Worm (Caenorhabditis elegans) whole organism, L2 larva: Measurements from ENCODE around the gene nhr-119.

Experiments used
- ZK546.5 ChIP-seq: sonication (generic microtip); optimal IDR thresholded peaks from 2 replicates; lab custom pipeline; 2017; ENCODE audit warnings: missing biosample characterization, missing genetic modification characterization
- ama-1 ChIP-seq: fragments of 150-350 bp; optimal IDR thresholded peaks from 2 replicates; lab custom pipeline; 2018; ENCODE audit warnings: inconsistent platforms
- ceh-16 ChIP-seq: fragments of 150-350 bp; optimal IDR thresholded peaks from 2 replicates; lab custom pipeline; 2014; ENCODE audit warnings: missing biosample characterization, missing genetic modification characterization
- egl-27 ChIP-seq: sonication (generic microtip); optimal IDR thresholded peaks from 3 replicates; lab custom pipeline; 2017; ENCODE audit warnings: missing biosample characterization, missing genetic modification reagents, missing genetic modification characterization
- elt-3 ChIP-seq: sonication (generic microtip); optimal IDR thresholded peaks from 2 replicates; lab custom pipeline; 2017; ENCODE audit warnings: missing biosample characterization, missing genetic modification characterization
- fos-1 ChIP-seq: fragments of 150-350 bp; optimal IDR thresholded peaks from 2 replicates; lab custom pipeline; 2014; ENCODE audit warnings: missing biosample characterization, missing genetic modification characterization
- lin-13 ChIP-seq: fragments of 150-350 bp; optimal IDR thresholded peaks from 2 replicates; lab custom pipeline; 2014; ENCODE audit warnings: missing biosample characterization, missing genetic modification reagents, missing genetic modification characterization
- mdl-1 ChIP-seq, 2 experiments: fragments of 150-350 bp in 1 of 2; sonication (generic microtip) in 1 of 2; optimal IDR thresholded peaks; 2 replicates each; lab custom pipeline; 2017; ENCODE audit warnings: missing biosample characterization in 2 of 2, missing genetic modification characterization in 2 of 2
- nhr-11 ChIP-seq: fragments of 150-350 bp; optimal IDR thresholded peaks from 2 replicates; lab custom pipeline; 2014; ENCODE audit warnings: missing biosample characterization, missing genetic modification characterization
- nhr-237 ChIP-seq: fragments of 150-350 bp; optimal IDR thresholded peaks from 2 replicates; lab custom pipeline; 2014; ENCODE audit warnings: missing biosample characterization, missing genetic modification characterization
- nhr-25 ChIP-seq: fragments of 150-350 bp; sonication (generic microtip); optimal IDR thresholded peaks from 3 replicates; lab custom pipeline; 2014; ENCODE audit warnings: missing biosample characterization, missing genetic modification characterization
- nhr-6 ChIP-seq: fragments of 150-350 bp; optimal IDR thresholded peaks from 2 replicates; lab custom pipeline; 2014; ENCODE audit warnings: missing biosample characterization, missing genetic modification characterization
- nhr-77 ChIP-seq: fragments of 150-350 bp; optimal IDR thresholded peaks from 2 replicates; lab custom pipeline; 2014; ENCODE audit warnings: missing biosample characterization, missing genetic modification characterization
- skn-1 ChIP-seq: sonication (generic microtip); optimal IDR thresholded peaks from 2 replicates; lab custom pipeline; 2017; ENCODE audit warnings: missing biosample characterization, missing genetic modification characterization

- TF ChIP-seq nhr-237 (tag; lab: Kevin White, UChicago) (no peak), nhr-11 (tag; lab: Kevin White, UChicago) (no peak), nhr-25 (tag; lab: Kevin White, UChicago) (no peak), lin-13 (GFP tag; lab: Kevin White, UChicago) (no peak), elt-3 (tag; lab: Kevin White, UChicago) (no peak), ZK546.5 (tag; lab: Kevin White, UChicago) (no peak), nhr-77 (tag; lab: Kevin White, UChicago) (no peak), fos-1 (tag; lab: Kevin White, UChicago) (no peak), egl-27 (tag; lab: Kevin White, UChicago) (no peak), mdl-1 (tag; optimal IDR thresholded peaks at IDR 0.05; lab: Kevin White, UChicago) (no peak), skn-1 (tag; lab: Kevin White, UChicago) (no peak), ceh-16 (no peak), nhr-6 (tag; lab: Kevin White, UChicago) (no peak), ama-1 (no peak)
Observed at ce11 chrII:2829482-2829881, 29.1 kb upstream of the nhr-119 start.
